Worm (Caenorhabditis elegans) whole organism, L2 larva: ENCODE measurements around the gene F26G1.9.

Source experiments
- C34F6.9 ChIP-seq: fragments of 150-350 bp; optimal IDR thresholded peaks from 2 replicates; lab custom pipeline; 2014; ENCODE audit warnings: missing biosample characterization, missing genetic modification characterization
- R02D3.7 ChIP-seq: fragments of 150-350 bp; optimal IDR thresholded peaks from 2 replicates; lab custom pipeline; 2014; ENCODE audit warnings: missing biosample characterization, missing genetic modification characterization
- Y55F3AM.14 ChIP-seq: fragments of 200-800 bp; sonication (Bioruptor generic); optimal IDR thresholded peaks from 2 replicates; lab custom pipeline; 2018; ENCODE audit warnings: mild to moderate bottlenecking, missing genetic modification characterization, missing compliant biosample characterization
- ZK546.5 ChIP-seq: sonication (generic microtip); optimal IDR thresholded peaks from 2 replicates; lab custom pipeline; 2017; ENCODE audit warnings: missing biosample characterization, missing genetic modification characterization
- ama-1 ChIP-seq: fragments of 150-350 bp; optimal IDR thresholded peaks from 2 replicates; lab custom pipeline; 2018; ENCODE audit warnings: inconsistent platforms
- blmp-1 ChIP-seq: sonication (generic microtip); optimal IDR thresholded peaks from 2 replicates; lab custom pipeline; 2017; ENCODE audit warnings: missing genetic modification characterization, mild to moderate bottlenecking, missing compliant biosample characterization, antibody characterized with exemption, moderate library complexity; ENCODE audit not compliant: insufficient read depth
- ceh-16 ChIP-seq: fragments of 150-350 bp; optimal IDR thresholded peaks from 2 replicates; lab custom pipeline; 2014; ENCODE audit warnings: missing biosample characterization, missing genetic modification characterization
- crh-2 ChIP-seq: sonication (generic microtip); optimal IDR thresholded peaks from 2 replicates; lab custom pipeline; 2017; ENCODE audit warnings: missing biosample characterization, missing genetic modification characterization
- elt-1 ChIP-seq: fragments of 150-350 bp; optimal IDR thresholded peaks from 2 replicates; lab custom pipeline; 2014; ENCODE audit warnings: missing biosample characterization, missing genetic modification characterization
- elt-3 ChIP-seq: sonication (generic microtip); optimal IDR thresholded peaks from 2 replicates; lab custom pipeline; 2017; ENCODE audit warnings: missing biosample characterization, missing genetic modification characterization
- fos-1 ChIP-seq: fragments of 150-350 bp; optimal IDR thresholded peaks from 2 replicates; lab custom pipeline; 2014; ENCODE audit warnings: missing biosample characterization, missing genetic modification characterization
- gmeb-1 ChIP-seq: fragments of 150-350 bp; optimal IDR thresholded peaks from 2 replicates; lab custom pipeline; 2014; ENCODE audit warnings: missing biosample characterization, missing genetic modification characterization
- lin-13 ChIP-seq: fragments of 150-350 bp; optimal IDR thresholded peaks from 2 replicates; lab custom pipeline; 2014; ENCODE audit warnings: missing biosample characterization, missing genetic modification reagents, missing genetic modification characterization
- lin-39 ChIP-seq: fragments of 150-350 bp; optimal IDR thresholded peaks from 2 replicates; lab custom pipeline; 2014; ENCODE audit warnings: missing biosample characterization, missing genetic modification reagents, missing genetic modification characterization
- lsy-2 ChIP-seq, 2 experiments: fragments of 150-350 bp in 1 of 2; sonication (generic microtip) in 1 of 2; optimal IDR thresholded peaks; 2 replicates each; lab custom pipeline; 2014 to 2017; ENCODE audit warnings: missing biosample characterization in 2 of 2, missing genetic modification characterization in 2 of 2
- mab-5 ChIP-seq: fragments of 150-350 bp; optimal IDR thresholded peaks from 2 replicates; lab custom pipeline; 2014; ENCODE audit warnings: missing biosample characterization, missing genetic modification characterization
- nhr-11 ChIP-seq: fragments of 150-350 bp; optimal IDR thresholded peaks from 2 replicates; lab custom pipeline; 2014; ENCODE audit warnings: missing biosample characterization, missing genetic modification characterization
- nhr-12 ChIP-seq: fragments of 150-350 bp; optimal IDR thresholded peaks from 2 replicates; lab custom pipeline; 2014; ENCODE audit warnings: missing biosample characterization, missing genetic modification characterization
- nhr-21 ChIP-seq: fragments of 150-350 bp; optimal IDR thresholded peaks from 2 replicates; lab custom pipeline; 2014; ENCODE audit warnings: missing biosample characterization, missing genetic modification characterization
- nhr-23 ChIP-seq: fragments of 150-350 bp; optimal IDR thresholded peaks from 2 replicates; lab custom pipeline; 2014; ENCODE audit warnings: missing biosample characterization, missing genetic modification reagents, missing genetic modification characterization
- nhr-25 ChIP-seq: fragments of 150-350 bp; sonication (generic microtip); optimal IDR thresholded peaks from 3 replicates; lab custom pipeline; 2014; ENCODE audit warnings: missing biosample characterization, missing genetic modification characterization
- peb-1 ChIP-seq: fragments of 150-350 bp; optimal IDR thresholded peaks from 2 replicates; lab custom pipeline; 2014; ENCODE audit warnings: missing biosample characterization, missing genetic modification characterization
- sem-4 ChIP-seq: fragments of 150-350 bp; optimal IDR thresholded peaks from 2 replicates; lab custom pipeline; 2014; ENCODE audit warnings: missing biosample characterization, missing genetic modification reagents, missing genetic modification characterization
- skn-1 ChIP-seq: sonication (generic microtip); optimal IDR thresholded peaks from 2 replicates; lab custom pipeline; 2017; ENCODE audit warnings: missing biosample characterization, missing genetic modification characterization
- sma-3 ChIP-seq: sonication (generic microtip); optimal IDR thresholded peaks from 2 replicates; lab custom pipeline; 2016; ENCODE audit warnings: missing genetic modification reagents, missing genetic modification characterization, missing compliant biosample characterization
- sma-9 ChIP-seq, 2 experiments: fragments of 150-350 bp in 1 of 2; sonication (generic microtip) in 1 of 2; optimal IDR thresholded peaks; 2 replicates each; lab custom pipeline; 2014 to 2016; ENCODE audit warnings: missing genetic modification characterization in 2 of 2, mild to moderate bottlenecking in 1 of 2, missing biosample characterization in 1 of 2, missing compliant biosample characterization in 1 of 2, missing genetic modification reagents in 1 of 2, moderate library complexity in 1 of 2
- unc-39 ChIP-seq: fragments of 150-350 bp; optimal IDR thresholded peaks from 2 replicates; lab custom pipeline; 2014; ENCODE audit warnings: missing biosample characterization, missing genetic modification characterization
- unc-55 ChIP-seq: fragments of 150-350 bp; sonication (generic microtip); optimal IDR thresholded peaks from 3 replicates; lab custom pipeline; 2014; ENCODE audit warnings: missing biosample characterization, missing genetic modification reagents, missing genetic modification characterization
- unc-62 ChIP-seq: fragments of 150-350 bp; optimal IDR thresholded peaks from 2 replicates; lab custom pipeline; 2014; ENCODE audit warnings: missing biosample characterization, missing genetic modification reagents, missing genetic modification characterization
- zag-1 ChIP-seq: fragments of 150-350 bp; optimal IDR thresholded peaks from 2 replicates; lab custom pipeline; 2014; ENCODE audit warnings: missing biosample characterization, missing genetic modification characterization
- ztf-11 ChIP-seq: sonication (generic microtip); optimal IDR thresholded peaks from 2 replicates; lab custom pipeline; 2017; ENCODE audit warnings: missing biosample characterization, missing genetic modification characterization
- ztf-4 ChIP-seq: fragments of 150-350 bp; optimal IDR thresholded peaks from 2 replicates; lab custom pipeline; 2014; ENCODE audit warnings: missing biosample characterization, missing genetic modification characterization

The F26G1.9 gene

DNA sequence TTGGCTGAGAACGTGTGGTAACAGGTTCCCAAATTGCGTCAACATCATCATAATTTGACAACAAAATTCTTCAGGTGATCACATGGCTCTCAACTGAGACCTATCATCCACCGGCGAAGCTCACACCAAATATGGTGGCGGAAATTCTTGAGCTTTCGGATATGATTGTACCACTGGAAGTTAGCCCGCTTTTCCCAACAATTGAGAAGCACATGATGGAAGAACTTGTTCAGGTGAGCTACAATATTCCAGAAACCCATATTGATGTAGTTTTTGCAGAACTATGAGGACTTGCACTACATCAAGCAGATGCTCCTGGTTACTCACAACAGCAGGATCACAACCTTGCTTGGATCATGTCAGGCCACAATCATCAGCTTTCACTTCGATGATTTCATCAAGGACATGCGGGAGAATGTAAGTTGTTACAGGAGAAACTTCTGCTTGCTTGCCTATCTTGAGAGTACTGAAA lies 21.5 kb downstream of the F26G1.9 start, which contains the start of gene F41C3.1:
Gene F41C3.1, plus strand, starts transcription at position 51 of the 472 bp plus-strand sequence.
- TF ChIP-seq nhr-11 (tag; lab: Kevin White, UChicago) (no peak), ztf-4 (tag; lab: Kevin White, UChicago) (no peak), blmp-1 (no peak), unc-39 (no peak), nhr-23 (tag; lab: Kevin White, UChicago) (no peak), Y55F3AM.14 (GFP tag; lab: Kevin White, UChicago) (no peak), ztf-11 (no peak), ZK546.5 (tag; lab: Kevin White, UChicago) (no peak), nhr-12 (tag; lab: Kevin White, UChicago) (no peak)

DNA sequence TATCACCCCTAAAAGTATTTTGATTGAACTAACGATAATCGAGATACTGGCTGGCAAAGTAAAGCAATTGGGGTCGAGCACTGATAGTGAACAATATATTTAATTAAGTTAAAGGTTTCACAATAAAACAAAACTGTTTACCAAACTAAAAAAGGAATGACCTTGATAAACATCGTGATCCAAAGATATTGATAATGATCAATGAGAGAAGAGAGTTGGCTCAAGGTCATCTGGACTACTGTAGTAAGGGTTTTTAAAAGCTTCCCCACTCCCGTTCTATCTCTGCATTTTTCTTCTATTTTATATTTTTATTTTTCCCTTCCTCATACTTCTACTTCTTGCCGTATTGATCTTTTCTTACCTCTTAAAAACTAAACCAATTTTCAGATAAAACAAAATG lies 24.2 kb downstream of the F26G1.9 start, which contains the start of gene F41C3.2:
Gene F41C3.2, plus strand, starts transcription at position 388 of the 400 bp plus-strand sequence.
- peak; percentile 35 for TF ChIP-seq nhr-25
- TF ChIP-seq ama-1 (lab: Kevin White, UChicago), result peak; percentile 41
- peak; percentile 33 for TF ChIP-seq blmp-1
- TF ChIP-seq sma-9 (GFP tag; optimal IDR thresholded peaks at IDR 0.05; lab: Kevin White, UChicago), result peak; percentile 57
- TF ChIP-seq sma-9 (tag; optimal IDR thresholded peaks at IDR 0.05; lab: Kevin White, UChicago), result no peak
- TF ChIP-seq elt-3 (tag; lab: Kevin White, UChicago), result no peak
- no peak for TF ChIP-seq R02D3.7 (tag; lab: Kevin White, UChicago)
- TF ChIP-seq nhr-21, result peak; percentile 4

DNA sequence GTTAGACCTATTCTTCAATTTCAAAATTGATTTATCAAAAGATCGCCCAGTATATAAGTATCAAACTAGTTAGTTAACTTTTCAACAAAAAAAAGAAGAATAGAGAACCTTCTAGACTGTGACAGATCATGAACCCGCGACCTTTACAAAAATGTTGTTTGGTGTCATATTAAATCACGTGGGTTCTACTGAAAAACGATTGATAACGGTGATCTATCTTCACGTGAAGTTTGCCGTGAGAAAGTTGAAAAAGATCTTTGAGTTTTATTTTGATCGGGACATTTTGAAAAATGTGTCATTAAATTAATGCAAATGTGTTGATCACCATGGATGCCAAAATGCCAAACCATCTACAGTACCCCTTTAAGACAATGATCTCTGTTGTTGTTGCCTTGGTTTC lies 25.4 kb downstream of the F26G1.9 start:
- TF ChIP-seq lin-13 (GFP tag; lab: Kevin White, UChicago) (no peak), mab-5 (no peak), sma-9 (GFP tag; optimal IDR thresholded peaks at IDR 0.05; lab: Kevin White, UChicago) (peak; percentile 44), sma-9 (tag; optimal IDR thresholded peaks at IDR 0.05; lab: Kevin White, UChicago) (no peak), nhr-25 (peak; percentile 55), nhr-21 (peak; percentile 54), zag-1 (tag; lab: Kevin White, UChicago) (no peak), peb-1 (tag; lab: Kevin White, UChicago) (no peak), blmp-1 (peak; percentile 21), nhr-12 (tag; lab: Kevin White, UChicago) (no peak), lin-39 (tag; lab: Kevin White, UChicago) (no peak), sma-3 (GFP tag; lab: Kevin White, UChicago) (peak; percentile 43), skn-1 (tag; lab: Kevin White, UChicago) (no peak), unc-62 (no peak), ztf-4 (tag; lab: Kevin White, UChicago) (no peak), sem-4 (tag; lab: Kevin White, UChicago) (no peak), fos-1 (tag; lab: Kevin White, UChicago) (no peak), R02D3.7 (tag; lab: Kevin White, UChicago) (no peak), gmeb-1 (no peak), ZK546.5 (tag; lab: Kevin White, UChicago) (no peak), crh-2 (tag; lab: Kevin White, UChicago) (no peak)
- TF ChIP-seq, all 48 proteins: peak for 5

ce11 chrII:4747697-4748096 lies 26.1 kb downstream of the F26G1.9 start:
- TF ChIP-seq ceh-16 (tag; lab: Kevin White, UChicago) (no peak), nhr-25 (peak; percentile 28), C34F6.9 (tag; lab: Kevin White, UChicago) (no peak), elt-1 (tag; lab: Kevin White, UChicago) (no peak), nhr-11 (tag; lab: Kevin White, UChicago) (no peak), crh-2 (tag; lab: Kevin White, UChicago) (peak; percentile 69), gmeb-1 (peak; percentile 28), sma-3 (GFP tag; lab: Kevin White, UChicago) (no peak), R02D3.7 (tag; lab: Kevin White, UChicago) (no peak), sma-9 (GFP tag; optimal IDR thresholded peaks at IDR 0.05; lab: Kevin White, UChicago) (peak; percentile 31), sma-9 (tag; optimal IDR thresholded peaks at IDR 0.05; lab: Kevin White, UChicago) (no peak)

ce11 chrII:4747063-4747462 lies 26.7 kb downstream of the F26G1.9 start:
- TF ChIP-seq sma-3 (GFP tag; lab: Kevin White, UChicago) (peak; percentile 12), nhr-21 (peak; percentile 33), lsy-2 (tag; optimal IDR thresholded peaks at IDR 0.05; lab: Kevin White, UChicago) (peak in 1 of 2 experiments; percentile 4), unc-55 (no peak), nhr-25 (peak; percentile 18), sma-9 (GFP tag; optimal IDR thresholded peaks at IDR 0.05; lab: Kevin White, UChicago) (peak; percentile 40), sma-9 (tag; optimal IDR thresholded peaks at IDR 0.05; lab: Kevin White, UChicago) (no peak)
- TF ChIP-seq, all 48 proteins: peak for 5
